Fruit fly (Drosophila melanogaster) whole organism, embryonic: ENCODE results near the gene CG14085.

Experiments used
- ATbp ChIP-seq: fragments of 200-800 bp; sonication (Bioruptor generic); optimal IDR thresholded peaks from 2 replicates; lab custom pipeline; 2017; ENCODE audit warnings: missing biosample characterization, mild to moderate bottlenecking, missing genetic modification characterization, missing genetic modification reagents
- Awh ChIP-seq: fragments of 200-800 bp; sonication (Bioruptor generic); IDR thresholded peaks from 2 replicates; pipeline ENCODE4, ENCODE4 v1.3.6; 2022; ENCODE audit warnings: missing biosample characterization, missing genetic modification characterization
- B-H2 ChIP-seq: fragments of 200-800 bp; sonication (Bioruptor generic); optimal IDR thresholded peaks from 2 replicates; lab custom pipeline; 2018; ENCODE audit warnings: missing biosample characterization, mild to moderate bottlenecking, missing genetic modification characterization
- Blimp-1 ChIP-seq: fragments of 200-800 bp; sonication (Bioruptor generic); optimal IDR thresholded peaks from 3 replicates; lab custom pipeline; 2018; ENCODE audit warnings: missing biosample characterization, missing genetic modification characterization, mild to moderate bottlenecking, moderate library complexity, missing genetic modification reagents
- CG10267 ChIP-seq: fragments of 200-800 bp; sonication (Bioruptor generic); optimal IDR thresholded peaks from 2 replicates; lab custom pipeline; 2018; ENCODE audit warnings: missing biosample characterization, mild to moderate bottlenecking, missing genetic modification characterization, moderate library complexity
- CG13894 ChIP-seq: fragments of 200-800 bp; sonication (Bioruptor generic); optimal IDR thresholded peaks from 3 replicates; lab custom pipeline; 2018; ENCODE audit warnings: missing biosample characterization, mild to moderate bottlenecking, missing genetic modification characterization, moderate library complexity
- CG1529 ChIP-seq: fragments of 200-800 bp; sonication (Bioruptor generic); optimal IDR thresholded peaks from 3 replicates; lab custom pipeline; 2018; ENCODE audit warnings: missing biosample characterization, missing genetic modification characterization
- CG1602 ChIP-seq: fragments of 200-800 bp; sonication (Bioruptor generic); optimal IDR thresholded peaks from 3 replicates; lab custom pipeline; 2016; ENCODE audit warnings: missing biosample characterization, missing genetic modification characterization
- CG17186 ChIP-seq: fragments of 200-800 bp; sonication (Bioruptor generic); optimal IDR thresholded peaks from 3 replicates; lab custom pipeline; 2017; ENCODE audit warnings: missing biosample characterization, missing genetic modification reagents, missing genetic modification characterization
- CG17359 ChIP-seq: fragments of 200-800 bp; sonication (Bioruptor generic); optimal IDR thresholded peaks from 3 replicates; lab custom pipeline; 2018; ENCODE audit warnings: missing biosample characterization, mild to moderate bottlenecking, missing genetic modification characterization, moderate library complexity
- CG17385 ChIP-seq: fragments of 200-800 bp; sonication (Bioruptor generic); optimal IDR thresholded peaks from 3 replicates; lab custom pipeline; 2018; ENCODE audit warnings: missing biosample characterization, mild to moderate bottlenecking, missing genetic modification characterization
- CG17829 ChIP-seq: fragments of 200-800 bp; optimal IDR thresholded peaks from 2 replicates; lab custom pipeline; 2019; ENCODE audit warnings: missing biosample characterization, mild to moderate bottlenecking, missing genetic modification characterization, moderate library complexity
- CG1792 ChIP-seq: fragments of 200-800 bp; sonication (Bioruptor generic); optimal IDR thresholded peaks from 2 replicates; lab custom pipeline; 2016; ENCODE audit warnings: missing biosample characterization, missing genetic modification characterization
- CG4360 ChIP-seq: fragments of 200-800 bp; sonication (Bioruptor generic); IDR thresholded peaks from 2 replicates; pipeline ENCODE4 v1.3.6; 2022; ENCODE audit warnings: missing biosample characterization, missing genetic modification characterization
- CG6272 ChIP-seq: fragments of 200-800 bp; sonication (Bioruptor generic); IDR thresholded peaks from 2 replicates; pipeline ENCODE4 v1.3.6; 2022; ENCODE audit warnings: missing biosample characterization, missing genetic modification characterization
- CG7556 ChIP-seq: fragments of 200-800 bp; sonication (Bioruptor generic); optimal IDR thresholded peaks from 2 replicates; lab custom pipeline; 2017; ENCODE audit warnings: missing biosample characterization, mild to moderate bottlenecking, missing genetic modification characterization
- CG7963 ChIP-seq: fragments of 200-800 bp; sonication (Bioruptor generic); IDR thresholded peaks from 3 replicates; pipeline ENCODE4 v1.3.6; 2022; ENCODE audit warnings: missing biosample characterization, missing genetic modification characterization; ENCODE audit not compliant: partially characterized antibody
- CG8281 ChIP-seq: fragments of 200-800 bp; sonication (Bioruptor generic); optimal IDR thresholded peaks from 2 replicates; lab custom pipeline; 2018; ENCODE audit warnings: missing biosample characterization, mild to moderate bottlenecking, missing genetic modification characterization, moderate library complexity
- CG8359 ChIP-seq: fragments of 200-800 bp; sonication (Bioruptor generic); optimal IDR thresholded peaks from 2 replicates; lab custom pipeline; 2017; ENCODE audit warnings: missing biosample characterization, mild to moderate bottlenecking, missing genetic modification characterization, borderline replicate concordance
- CG9817 ChIP-seq: fragments of 200-800 bp; sonication (Bioruptor generic); optimal IDR thresholded peaks from 2 replicates; lab custom pipeline; 2018; ENCODE audit warnings: missing biosample characterization, mild to moderate bottlenecking, missing genetic modification characterization, moderate library complexity
- Dbx ChIP-seq: fragments of 200-800 bp; sonication (Bioruptor generic); IDR thresholded peaks from 3 replicates; pipeline ENCODE4 v1.3.6; 2022; ENCODE audit warnings: missing biosample characterization, missing genetic modification characterization
- Dfd ChIP-seq, 2 experiments: fragments of >200 bp; optimal IDR thresholded peaks; 2 replicates each; lab custom pipeline; 2017; ENCODE audit warnings: missing biosample characterization in 2 of 2, missing genetic modification characterization in 2 of 2
- Dip3 ChIP-seq: fragments of 200-800 bp; sonication (Bioruptor generic); optimal IDR thresholded peaks from 3 replicates; lab custom pipeline; 2016; ENCODE audit warnings: missing biosample characterization, missing genetic modification characterization
- E2f1 ChIP-seq: fragments of 200-800 bp; sonication (Bioruptor generic); IDR thresholded peaks from 2 replicates; pipeline ENCODE4 v1.3.6; 2022; ENCODE audit warnings: missing biosample characterization, missing genetic modification characterization
- GATAe ChIP-seq: fragments of 200-800 bp; sonication (Bioruptor generic); conservative IDR thresholded peaks from 2 replicates; pipeline ENCODE4 v1.3.6; 2022; ENCODE audit warnings: missing biosample characterization, missing genetic modification characterization
- H2.0 ChIP-seq: fragments of 200-800 bp; sonication (Bioruptor generic); IDR thresholded peaks from 2 replicates; pipeline ENCODE4 v1.3.6; 2022; ENCODE audit warnings: missing biosample characterization, missing genetic modification characterization
- HmgD ChIP-seq: fragments of 200-800 bp; sonication (Bioruptor generic); optimal IDR thresholded peaks from 3 replicates; lab custom pipeline; 2016; ENCODE audit warnings: missing biosample characterization, missing genetic modification characterization
- Hr51 ChIP-seq, 2 experiments: fragments of 200-800 bp; sonication (Bioruptor generic); optimal IDR thresholded peaks; 2 replicates in 1 of 2; 3 replicates in 1 of 2; lab custom pipeline; 2016 to 2018; ENCODE audit warnings: missing biosample characterization in 2 of 2, missing genetic modification characterization in 2 of 2, mild to moderate bottlenecking in 1 of 2, moderate library complexity in 1 of 2
- Kr ChIP-seq: fragments of 200-800 bp; sonication (Bioruptor generic); optimal IDR thresholded peaks from 2 replicates; lab custom pipeline; 2017; ENCODE audit warnings: missing biosample characterization, mild to moderate bottlenecking, missing genetic modification characterization
- NfI ChIP-seq: fragments of 200-800 bp; sonication (Bioruptor generic); optimal IDR thresholded peaks from 3 replicates; lab custom pipeline; 2018; ENCODE audit warnings: missing biosample characterization, mild to moderate bottlenecking, missing genetic modification characterization, moderate library complexity
- Ptx1 ChIP-seq: fragments of 200-800 bp; sonication (Bioruptor generic); IDR thresholded peaks from 2 replicates; pipeline ENCODE4 v1.3.6; 2022; ENCODE audit warnings: missing biosample characterization, missing genetic modification characterization
- Sry-δ ChIP-seq: fragments of 200-800 bp; sonication (Bioruptor generic); optimal IDR thresholded peaks from 2 replicates; lab custom pipeline; 2016; ENCODE audit warnings: missing biosample characterization, missing genetic modification characterization
- ato ChIP-seq: fragments of 200-800 bp; sonication (Bioruptor generic); IDR thresholded peaks from 2 replicates; pipeline ENCODE4 v1.3.6; 2022; ENCODE audit warnings: missing biosample characterization, missing genetic modification characterization; ENCODE audit not compliant: partially characterized antibody
- chif ChIP-seq, 2 experiments: fragments of 200-800 bp; sonication (Bioruptor generic); optimal IDR thresholded peaks; 3 replicates each; lab custom pipeline; 2016; ENCODE audit warnings: missing biosample characterization in 2 of 2, missing genetic modification characterization in 2 of 2
- corto ChIP-seq: fragments of 200-800 bp; sonication (Bioruptor generic); optimal IDR thresholded peaks from 2 replicates; lab custom pipeline; 2016; ENCODE audit warnings: missing biosample characterization, mild to moderate bottlenecking, missing genetic modification characterization, moderate library complexity
- crp ChIP-seq, 2 experiments: fragments of 200-800 bp; sonication (Bioruptor generic); optimal IDR thresholded peaks; 2 replicates in 1 of 2; 3 replicates in 1 of 2; lab custom pipeline; 2017; ENCODE audit warnings: missing biosample characterization in 2 of 2, missing genetic modification characterization in 2 of 2, mild to moderate bottlenecking in 1 of 2, moderate library complexity in 1 of 2
- dimm ChIP-seq: fragments of 200-800 bp; sonication (Bioruptor generic); IDR thresholded peaks from 2 replicates; pipeline ENCODE4 v1.3.6; 2022; ENCODE audit warnings: missing biosample characterization, missing genetic modification characterization
- gcm ChIP-seq: fragments of 200-800 bp; sonication (Bioruptor generic); optimal IDR thresholded peaks from 2 replicates; lab custom pipeline; 2019; ENCODE audit warnings: missing biosample characterization, mild to moderate bottlenecking, missing genetic modification characterization, moderate library complexity
- gro ChIP-seq: fragments of 200-800 bp; sonication (Bioruptor generic); optimal IDR thresholded peaks from 2 replicates; lab custom pipeline; 2016; ENCODE audit warnings: missing biosample characterization, missing genetic modification characterization
- lmd ChIP-seq: fragments of 200-800 bp; sonication (Bioruptor generic); IDR thresholded peaks from 2 replicates; pipeline ENCODE4 v1.3.6; 2022; ENCODE audit warnings: missing biosample characterization, missing genetic modification characterization
- nmo ChIP-seq: fragments of 200-800 bp; sonication (Bioruptor generic); optimal IDR thresholded peaks from 2 replicates; lab custom pipeline; 2018; ENCODE audit warnings: missing biosample characterization, mild to moderate bottlenecking, missing genetic modification characterization, moderate library complexity
- peb ChIP-seq: fragments of 200-800 bp; sonication (Bioruptor generic); IDR thresholded peaks from 2 replicates; pipeline ENCODE4 v1.3.6; 2022; ENCODE audit warnings: missing biosample characterization, missing genetic modification characterization
- ro ChIP-seq: fragments of 200-800 bp; sonication (Bioruptor generic); IDR thresholded peaks from 2 replicates; pipeline ENCODE4 v1.3.6; 2022; ENCODE audit warnings: missing biosample characterization, missing genetic modification characterization
- salm ChIP-seq: fragments of 200-800 bp; sonication (Bioruptor generic); optimal IDR thresholded peaks from 2 replicates; lab custom pipeline; 2018; ENCODE audit warnings: missing biosample characterization, mild to moderate bottlenecking, missing genetic modification characterization
- schlank ChIP-seq: fragments of 200-800 bp; sonication (Bioruptor generic); optimal IDR thresholded peaks from 2 replicates; lab custom pipeline; 2018; ENCODE audit warnings: missing biosample characterization, mild to moderate bottlenecking, missing genetic modification characterization
- sisA ChIP-seq: fragments of 200-800 bp; sonication (Bioruptor generic); IDR thresholded peaks from 2 replicates; pipeline ENCODE4 v1.3.6; 2022; ENCODE audit warnings: missing biosample characterization, missing genetic modification characterization
- trh ChIP-seq: fragments of 200-800 bp; sonication (Bioruptor generic); optimal IDR thresholded peaks from 2 replicates; lab custom pipeline; 2016; ENCODE audit warnings: missing biosample characterization, missing genetic modification characterization
- ttk ChIP-seq: fragments of 200-800 bp; sonication (Bioruptor generic); IDR thresholded peaks from 2 replicates; pipeline ENCODE4 v2.1.2; 2022; ENCODE audit warnings: missing biosample characterization, missing genetic modification characterization
- unc-4 ChIP-seq: fragments of 200-800 bp; sonication (Bioruptor generic); IDR thresholded peaks from 2 replicates; pipeline ENCODE4 v1.3.6; 2022; ENCODE audit warnings: missing biosample characterization, missing genetic modification characterization; ENCODE audit not compliant: partially characterized antibody
- vvl ChIP-seq: fragments of 200-800 bp; sonication (Bioruptor generic); IDR thresholded peaks from 2 replicates; pipeline ENCODE4 v1.3.6; 2022; ENCODE audit warnings: missing biosample characterization, missing genetic modification characterization

Gene CG14085

dm6 chr3L:19228857-19229398 lies 40.2 kb upstream of the CG14085 start (continued):
- TF ChIP-seq CG8359 (GFP tag; lab: Kevin White, UChicago): peak; percentile 15
- no peak for TF ChIP-seq CG1792 (GFP tag; lab: Kevin White, UChicago)
- no peak for TF ChIP-seq ato (GFP tag; lab: Robert Waterston, UW)
- no peak for TF ChIP-seq nmo (GFP tag; lab: Kevin White, UChicago)
- TF ChIP-seq peb (GFP tag; lab: Robert Waterston, UW): no peak
- TF ChIP-seq Ptx1 (GFP tag; lab: Robert Waterston, UW): 0 out of 2 replicates have a peak, but pooled peaks have one; percentile 6
- no peak for TF ChIP-seq ATbp (GFP tag; lab: Kevin White, UChicago)
- no peak for TF ChIP-seq CG9817 (tag; lab: Kevin White, UChicago)
- no peak for TF ChIP-seq CG4360 (GFP tag; lab: Robert Waterston, UW)
- no peak for TF ChIP-seq lmd (GFP tag; lab: Robert Waterston, UW)
- no peak for TF ChIP-seq salm
- no peak for TF ChIP-seq ttk (GFP tag; lab: Robert Waterston, UW)
- no peak for TF ChIP-seq CG7963
- TF ChIP-seq CG1529: no peak
- TF ChIP-seq GATAe: no peak
- TF ChIP-seq CG8281 (tag; lab: Kevin White, UChicago): no peak
- peak; percentile 21 for TF ChIP-seq Blimp-1
- TF ChIP-seq Hr51 (GFP tag; optimal IDR thresholded peaks at IDR 0.05; lab: Kevin White, UChicago): no peak
- TF ChIP-seq Dbx (GFP tag; lab: Robert Waterston, UW): no peak
- no peak for TF ChIP-seq schlank (tag; lab: Kevin White, UChicago)
- TF ChIP-seq trh (GFP tag; lab: Kevin White, UChicago): no peak
- TF ChIP-seq corto (GFP tag; lab: Kevin White, UChicago): no peak
- TF ChIP-seq NfI (GFP tag; lab: Kevin White, UChicago): no peak
- TF ChIP-seq CG7556 (GFP tag; lab: Kevin White, UChicago): peak; percentile 12
- peak; percentile 8 for TF ChIP-seq gcm (GFP tag; lab: Kevin White, UChicago)
- no peak for TF ChIP-seq H2.0 (GFP tag; lab: Robert Waterston, UW)
- TF ChIP-seq gro (GFP tag; lab: Kevin White, UChicago): no peak
- no peak for TF ChIP-seq dimm (GFP tag; lab: Robert Waterston, UW)
- TF ChIP-seq crp (GFP tag; optimal IDR thresholded peaks at IDR 0.05; lab: Kevin White, UChicago): no peak
- TF ChIP-seq CG1602 (GFP tag; lab: Kevin White, UChicago): no peak
- no peak for TF ChIP-seq Dfd (GFP tag; optimal IDR thresholded peaks at IDR 0.05; lab: Kevin White, UChicago)
- no peak for TF ChIP-seq E2f1 (GFP tag; lab: Robert Waterston, UW)
- no peak for TF ChIP-seq CG6272 (GFP tag; lab: Robert Waterston, UW)
- peak; percentile 15 for TF ChIP-seq CG17359
- TF ChIP-seq vvl (GFP tag; lab: Robert Waterston, UW): no peak
- TF ChIP-seq unc-4 (GFP tag; lab: Robert Waterston, UW): no peak
- no peak for TF ChIP-seq Kr (GFP tag; lab: Kevin White, UChicago)
- no peak for TF ChIP-seq CG17385 (GFP tag; lab: Kevin White, UChicago)
- no peak for TF ChIP-seq Sry-δ (GFP tag; lab: Kevin White, UChicago)
- no peak for TF ChIP-seq CG17186 (GFP tag; lab: Kevin White, UChicago)
- no peak for TF ChIP-seq CG10267 (tag; lab: Kevin White, UChicago)
- no peak for TF ChIP-seq Awh (GFP tag; lab: Robert Waterston, UW)
- TF ChIP-seq ro (GFP tag; lab: Robert Waterston, UW): no peak
- no peak for TF ChIP-seq B-H2
- TF ChIP-seq CG13894 (tag; lab: Kevin White, UChicago): no peak
- no peak for TF ChIP-seq CG17829 (tag; lab: Kevin White, UChicago)
- no peak for TF ChIP-seq HmgD
- no peak for TF ChIP-seq chif (GFP tag; optimal IDR thresholded peaks at IDR 0.05; lab: Kevin White, UChicago)
- no peak for TF ChIP-seq sisA (GFP tag; lab: Robert Waterston, UW)
- no peak for TF ChIP-seq Dip3
